Worm (Caenorhabditis elegans): ENCODE measurements around the gene duo-1.

DNA sequence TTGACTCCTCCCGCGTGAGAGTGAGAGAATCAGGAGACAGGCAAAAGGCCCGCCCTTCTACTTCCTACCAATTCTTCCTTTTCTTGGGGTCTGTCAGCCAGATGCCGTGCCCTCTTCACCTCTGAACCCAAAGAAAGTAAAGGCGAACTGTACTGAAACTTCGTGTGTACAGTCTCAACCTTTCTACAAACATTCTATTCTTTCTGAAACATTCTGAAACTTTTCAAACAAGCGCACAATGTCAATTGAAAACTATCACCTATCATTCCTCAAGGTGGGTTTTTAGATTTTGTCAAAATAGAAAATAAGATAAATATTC, 21.9 kb upstream of the duo-1 start:
- no peak for TF ChIP-seq nfya-1 (tag; optimal IDR thresholded peaks at IDR 0.05; ENCODE audit: borderline replicate concordance, insufficient read depth)
- TF ChIP-seq nfyb-1 (GFP tag; IDR thresholded peaks at IDR 0.05), result no peak
- TF ChIP-seq B0261.1 (tag; optimal IDR thresholded peaks at IDR 0.05), result no peak
